Worm (Caenorhabditis elegans) whole organism, late embryonic: ENCODE measurements around the gene alg-4.

Source experiments
- ama-1 ChIP-seq: fragments of 150-350 bp; optimal IDR thresholded peaks from 2 replicates; lab custom pipeline; 2014
- fkh-6 ChIP-seq: sonication (generic microtip); optimal IDR thresholded peaks from 2 replicates; lab custom pipeline; 2016; ENCODE audit warnings: missing genetic modification characterization, missing compliant biosample characterization
- hlh-6 ChIP-seq: sonication (generic microtip); optimal IDR thresholded peaks from 2 replicates; lab custom pipeline; 2016; ENCODE audit warnings: missing genotype, missing genetic modification characterization, missing compliant biosample characterization
- nhr-11 ChIP-seq: fragments of 150-350 bp; optimal IDR thresholded peaks from 2 replicates; lab custom pipeline; 2014; ENCODE audit warnings: missing biosample characterization, missing genetic modification characterization
- sdc-2 ChIP-seq: sonication (generic microtip); optimal IDR thresholded peaks from 2 replicates; lab custom pipeline; 2016; ENCODE audit warnings: missing genotype, missing genetic modification characterization, missing compliant biosample characterization
- tbx-7 ChIP-seq: sonication (generic microtip); optimal IDR thresholded peaks from 2 replicates; lab custom pipeline; 2016; ENCODE audit warnings: missing genotype, missing genetic modification characterization, missing compliant biosample characterization

- no peak for TF ChIP-seq fkh-6
- TF ChIP-seq tbx-7 (tag; lab: Kevin White, UChicago), result no peak
- TF ChIP-seq nhr-11, result no peak
- TF ChIP-seq sdc-2 (tag; lab: Kevin White, UChicago), result no peak
- TF ChIP-seq hlh-6 (tag; lab: Kevin White, UChicago), result no peak
- no peak for TF ChIP-seq ama-1 (lab: Kevin White, UChicago)
Observed at ce11 chrIII:9907574-9907973, 16.4 kb upstream of the alg-4 start.
